Fruit fly (Drosophila melanogaster) whole organism, pupa: Measurements from ENCODE around the gene CG42820.

Source experiments
- EcR ChIP-seq: fragments of 200-800 bp; sonication (Bioruptor generic); optimal IDR thresholded peaks from 3 replicates; lab custom pipeline; 2019; ENCODE audit warnings: missing biosample characterization, missing genetic modification characterization, mild to moderate bottlenecking, moderate library complexity, missing genetic modification reagents
- Snoo ChIP-seq: fragments of 200-800 bp; sonication (Bioruptor generic); optimal IDR thresholded peaks from 3 replicates; lab custom pipeline; 2017; ENCODE audit warnings: missing biosample characterization, mild to moderate bottlenecking, missing genetic modification characterization, inconsistent platforms
- rn ChIP-seq: fragments of 200-800 bp; sonication (Bioruptor generic); IDR thresholded peaks from 2 replicates; pipeline ENCODE4 v1.3.6; 2022; ENCODE audit warnings: missing biosample characterization, missing genetic modification characterization

- no peak for TF ChIP-seq Snoo (tag; lab: Kevin White, UChicago)
- TF ChIP-seq EcR (GFP tag; lab: Kevin White, UChicago): no peak
- no peak for TF ChIP-seq rn (GFP tag; lab: Robert Waterston, UW)
Observed at dm6 chr2L:8433512-8433911, 41.3 kb upstream of the CG42820 start, which contains the start of gene grk.
